Fruit fly (Drosophila melanogaster) whole organism, embryonic: ENCODE measurements around the gene Mkp3.

Experiments used
- Abd-B ChIP-seq: fragments of 200-800 bp; sonication (Bioruptor generic); optimal IDR thresholded peaks from 2 replicates; lab custom pipeline; 2018; ENCODE audit warnings: missing biosample characterization, mild to moderate bottlenecking, missing genetic modification characterization, moderate library complexity
- Ada2b ChIP-seq: fragments of 200-800 bp; sonication (Bioruptor generic); IDR thresholded peaks from 2 replicates; pipeline ENCODE4 v1.3.6; 2022; ENCODE audit warnings: missing biosample characterization, missing genetic modification characterization
- CG10366 ChIP-seq: fragments of 200-800 bp; sonication (Bioruptor generic); IDR thresholded peaks from 2 replicates; pipeline ENCODE4 v1.3.6; 2022; ENCODE audit warnings: missing biosample characterization, missing genetic modification characterization
- CG11398 ChIP-seq: fragments of 200-800 bp; sonication (Bioruptor generic); optimal IDR thresholded peaks from 2 replicates; lab custom pipeline; 2016; ENCODE audit warnings: missing biosample characterization, missing genetic modification characterization
- CG14667 ChIP-seq: fragments of 200-800 bp; sonication (Bioruptor generic); IDR thresholded peaks from 2 replicates; pipeline ENCODE4 v1.3.6; 2022; ENCODE audit warnings: missing biosample characterization, missing genetic modification characterization
- CG14965 ChIP-seq: fragments of 200-800 bp; sonication (Bioruptor generic); optimal IDR thresholded peaks from 2 replicates; lab custom pipeline; 2016; ENCODE audit warnings: missing biosample characterization, missing genetic modification characterization, borderline replicate concordance
- CG17186 ChIP-seq: fragments of 200-800 bp; sonication (Bioruptor generic); optimal IDR thresholded peaks from 3 replicates; lab custom pipeline; 2017; ENCODE audit warnings: missing biosample characterization, missing genetic modification reagents, missing genetic modification characterization
- CG17385 ChIP-seq: fragments of 200-800 bp; sonication (Bioruptor generic); optimal IDR thresholded peaks from 3 replicates; lab custom pipeline; 2018; ENCODE audit warnings: missing biosample characterization, mild to moderate bottlenecking, missing genetic modification characterization
- CG17612 ChIP-seq: fragments of 200-800 bp; sonication (Bioruptor generic); IDR thresholded peaks from 2 replicates; pipeline ENCODE4 v1.3.6; 2022; ENCODE audit warnings: missing biosample characterization, missing genetic modification characterization
- CG30020 ChIP-seq: fragments of 200-800 bp; optimal IDR thresholded peaks from 2 replicates; lab custom pipeline; 2019; ENCODE audit warnings: missing biosample characterization, mild to moderate bottlenecking, missing genetic modification characterization, moderate library complexity
- CG31365 ChIP-seq: fragments of 200-800 bp; sonication (Bioruptor generic); optimal IDR thresholded peaks from 2 replicates; lab custom pipeline; 2018; ENCODE audit warnings: missing biosample characterization, mild to moderate bottlenecking, missing genetic modification characterization
- CG3163 ChIP-seq: fragments of 200-800 bp; sonication (Bioruptor generic); optimal IDR thresholded peaks from 3 replicates; lab custom pipeline; 2016; ENCODE audit warnings: missing biosample characterization, missing genetic modification characterization
- CG34422 ChIP-seq: fragments of 200-800 bp; sonication (Bioruptor generic); IDR thresholded peaks from 3 replicates; pipeline ENCODE4 v1.3.6; 2022; ENCODE audit warnings: missing biosample characterization, missing genetic modification characterization
- CG3726 ChIP-seq: fragments of 200-800 bp; sonication (Bioruptor generic); IDR thresholded peaks from 3 replicates; pipeline ENCODE4, ENCODE4 v1.3.6; 2022; ENCODE audit warnings: missing biosample characterization, missing genetic modification characterization
- CG4730 ChIP-seq: fragments of 200-800 bp; sonication (Bioruptor generic); IDR thresholded peaks from 2 replicates; pipeline ENCODE4 v1.3.6; 2022; ENCODE audit warnings: missing biosample characterization, missing genetic modification characterization
- CG6175 ChIP-seq: fragments of 200-800 bp; sonication (Bioruptor generic); IDR thresholded peaks from 3 replicates; pipeline ENCODE4 v1.3.6; 2022; ENCODE audit warnings: missing biosample characterization, missing genetic modification characterization
- CG6254 ChIP-seq: fragments of 200-800 bp; sonication (Bioruptor generic); optimal IDR thresholded peaks from 3 replicates; lab custom pipeline; 2017; ENCODE audit warnings: mild to moderate bottlenecking, missing biosample characterization, missing genetic modification reagents, missing genetic modification characterization
- CG6654 ChIP-seq: fragments of 200-800 bp; sonication (Bioruptor generic); optimal IDR thresholded peaks from 2 replicates; lab custom pipeline; 2017; ENCODE audit warnings: missing biosample characterization, mild to moderate bottlenecking, missing genetic modification characterization
- CG8765 ChIP-seq: fragments of 200-800 bp; sonication (Bioruptor generic); IDR thresholded peaks from 2 replicates; pipeline ENCODE4 v1.3.6; 2022; ENCODE audit warnings: missing biosample characterization, missing genetic modification characterization
- CG9932 ChIP-seq: fragments of 200-800 bp; sonication (Bioruptor generic); IDR thresholded peaks from 2 replicates; pipeline ENCODE4 v1.3.6; 2022; ENCODE audit warnings: missing biosample characterization, missing genetic modification characterization
- Camta ChIP-seq: fragments of 200-800 bp; sonication (Bioruptor generic); optimal IDR thresholded peaks from 2 replicates; lab custom pipeline; 2016; ENCODE audit warnings: missing biosample characterization, missing genetic modification characterization
- D19B ChIP-seq: fragments of 200-800 bp; sonication (Bioruptor generic); optimal IDR thresholded peaks from 2 replicates; lab custom pipeline; 2017; ENCODE audit warnings: missing biosample characterization, mild to moderate bottlenecking, missing genetic modification characterization
- Dip3 ChIP-seq: fragments of 200-800 bp; sonication (Bioruptor generic); optimal IDR thresholded peaks from 3 replicates; lab custom pipeline; 2016; ENCODE audit warnings: missing biosample characterization, missing genetic modification characterization
- Gug ChIP-seq: fragments of 200-800 bp; sonication (Bioruptor generic); IDR thresholded peaks from 4 replicates; pipeline ENCODE4 v1.3.6; 2022; ENCODE audit warnings: missing biosample characterization, missing genetic modification characterization
- HLH3B ChIP-seq: fragments of 200-800 bp; sonication (Bioruptor generic); IDR thresholded peaks from 2 replicates; pipeline ENCODE4 v1.3.6; 2022; ENCODE audit warnings: missing biosample characterization, missing genetic modification characterization
- Hr51 ChIP-seq, 2 experiments: fragments of 200-800 bp; sonication (Bioruptor generic); optimal IDR thresholded peaks; 2 replicates in 1 of 2; 3 replicates in 1 of 2; lab custom pipeline; 2016 to 2018; ENCODE audit warnings: missing biosample characterization in 2 of 2, missing genetic modification characterization in 2 of 2, mild to moderate bottlenecking in 1 of 2, moderate library complexity in 1 of 2
- Max ChIP-seq: fragments of 200-800 bp; sonication (Bioruptor generic); optimal IDR thresholded peaks from 2 replicates; lab custom pipeline; 2016; ENCODE audit warnings: missing biosample characterization, mild to moderate bottlenecking, missing genetic modification characterization
- Oli ChIP-seq: fragments of 200-800 bp; sonication (Bioruptor generic); optimal IDR thresholded peaks from 2 replicates; lab custom pipeline; 2018; ENCODE audit warnings: missing biosample characterization, mild to moderate bottlenecking, missing genetic modification characterization, moderate library complexity
- Poxn ChIP-seq: fragments of 200-800 bp; sonication (Bioruptor generic); IDR thresholded peaks from 2 replicates; pipeline ENCODE4 v1.3.6; 2022; ENCODE audit warnings: missing biosample characterization, missing genetic modification characterization
- Vsx1 ChIP-seq: fragments of 200-800 bp; sonication (Bioruptor generic); optimal IDR thresholded peaks from 2 replicates; lab custom pipeline; 2017; ENCODE audit warnings: missing biosample characterization, mild to moderate bottlenecking, missing genetic modification characterization, missing genetic modification reagents
- bigmax ChIP-seq: fragments of 200-800 bp; sonication (Bioruptor generic); optimal IDR thresholded peaks from 2 replicates; lab custom pipeline; 2018; ENCODE audit warnings: missing biosample characterization, mild to moderate bottlenecking, missing genetic modification characterization
- br ChIP-seq: fragments of >200 bp; optimal IDR thresholded peaks from 2 replicates; lab custom pipeline; 2017
- cg ChIP-seq: fragments of 200-800 bp; sonication (Bioruptor generic); optimal IDR thresholded peaks from 3 replicates; lab custom pipeline; 2019; ENCODE audit warnings: missing biosample characterization, mild to moderate bottlenecking, missing genetic modification characterization, moderate library complexity
- ci ChIP-seq: fragments of 200-800 bp; sonication (Bioruptor generic); IDR thresholded peaks from 3 replicates; pipeline ENCODE4 v1.3.6; 2022; ENCODE audit warnings: missing biosample characterization, missing genetic modification characterization
- dati ChIP-seq: fragments of 200-800 bp; sonication (Bioruptor generic); IDR thresholded peaks from 2 replicates; pipeline ENCODE4 v1.3.6; 2022; ENCODE audit warnings: missing biosample characterization, missing genetic modification characterization
- dpn ChIP-seq, 2 experiments: fragments of 200-800 bp; sonication (Bioruptor generic); optimal IDR thresholded peaks; 3 replicates each; lab custom pipeline; 2016; ENCODE audit warnings: missing biosample characterization in 2 of 2, missing genetic modification characterization in 2 of 2
- ftz-f1 ChIP-seq: fragments of 200-800 bp; sonication (Bioruptor generic); optimal IDR thresholded peaks from 2 replicates; lab custom pipeline; 2016; ENCODE audit warnings: missing biosample characterization, missing genetic modification characterization
- hb ChIP-seq: fragments of 200-800 bp; sonication (Bioruptor generic); IDR thresholded peaks from 3 replicates; pipeline ENCODE4 v1.3.6; 2022; ENCODE audit warnings: missing biosample characterization, missing genetic modification characterization; ENCODE audit not compliant: partially characterized antibody
- hkb ChIP-seq, 2 experiments: fragments of 200-800 bp in 1 of 2; fragments of >200 bp in 1 of 2; sonication (Bioruptor generic) in 1 of 2; IDR thresholded peaks in 1 of 2; optimal IDR thresholded peaks in 1 of 2; 2 replicates each; pipeline versions ENCODE4 v1.3.6 to Lab custom; 2017 to 2022; ENCODE audit warnings: missing biosample characterization in 1 of 2, missing genetic modification characterization in 1 of 2
- hth ChIP-seq: fragments of >200 bp; optimal IDR thresholded peaks from 2 replicates; lab custom pipeline; 2017; ENCODE audit warnings: inconsistent platforms
- jigr1 ChIP-seq: fragments of 200-800 bp; sonication (Bioruptor generic); IDR thresholded peaks from 3 replicates; pipeline ENCODE4 v1.3.6; 2022; ENCODE audit warnings: missing biosample characterization, missing genetic modification characterization
- kah ChIP-seq: fragments of 200-800 bp; sonication (Bioruptor generic); optimal IDR thresholded peaks from 2 replicates; lab custom pipeline; 2018; ENCODE audit warnings: missing biosample characterization, mild to moderate bottlenecking, missing genetic modification characterization
- lmd ChIP-seq: fragments of 200-800 bp; sonication (Bioruptor generic); IDR thresholded peaks from 2 replicates; pipeline ENCODE4 v1.3.6; 2022; ENCODE audit warnings: missing biosample characterization, missing genetic modification characterization
- oc ChIP-seq: fragments of 200-800 bp; sonication (Bioruptor generic); optimal IDR thresholded peaks from 2 replicates; lab custom pipeline; 2018; ENCODE audit warnings: missing biosample characterization, mild to moderate bottlenecking, missing genetic modification characterization, moderate library complexity
- odd ChIP-seq: fragments of 200-800 bp; sonication (Bioruptor generic); optimal IDR thresholded peaks from 2 replicates; lab custom pipeline; 2017; ENCODE audit warnings: missing biosample characterization, mild to moderate bottlenecking, missing genetic modification characterization
- p53 ChIP-seq: fragments of 200-800 bp; sonication (Bioruptor generic); optimal IDR thresholded peaks from 2 replicates; lab custom pipeline; 2016; ENCODE audit warnings: missing biosample characterization, missing genetic modification characterization
- sna ChIP-seq: fragments of 200-800 bp; sonication (Bioruptor generic); IDR thresholded peaks from 2 replicates; pipeline ENCODE4 v1.3.6; 2022; ENCODE audit warnings: missing biosample characterization, missing genetic modification characterization; ENCODE audit not compliant: partially characterized antibody
- tgo ChIP-seq: fragments of 200-800 bp; sonication (Bioruptor generic); IDR thresholded peaks from 3 replicates; pipeline ENCODE4 v1.3.6; 2022; ENCODE audit warnings: missing biosample characterization, missing genetic modification characterization
- trem ChIP-seq: fragments of 200-800 bp; optimal IDR thresholded peaks from 3 replicates; lab custom pipeline; 2019; ENCODE audit warnings: missing biosample characterization, mild to moderate bottlenecking, missing genetic modification characterization, moderate library complexity
- zfh2 ChIP-seq: fragments of 200-800 bp; sonication (Bioruptor generic); optimal IDR thresholded peaks from 2 replicates; lab custom pipeline; 2016; ENCODE audit warnings: missing biosample characterization, missing genetic modification characterization

Mkp3 gene

dm6 chr3L:19033154-19033811 is 52.9 kb downstream of the Mkp3 start (continued):
- TF ChIP-seq kah (GFP tag; lab: Kevin White, UChicago) (peak; percentile 32), CG3726 (peak; percentile 44; the same call in 1 of the 3 replicates), Max (GFP tag; lab: Kevin White, UChicago) (peak; percentile 54), lmd (GFP tag; lab: Robert Waterston, UW) (peak; percentile 60), trem (tag; lab: Kevin White, UChicago) (peak; percentile 92), Oli (peak; percentile 79), Hr51 (GFP tag; optimal IDR thresholded peaks at IDR 0.05; lab: Kevin White, UChicago) (peak in 1 of 2 experiments; percentile 59), Dip3 (no peak), CG3163 (GFP tag; lab: Kevin White, UChicago) (no peak), CG30020 (peak; percentile 37), sna (no peak), CG8765 (GFP tag; lab: Robert Waterston, UW) (peak; percentile 80; the same call in 1 of the 2 replicates), jigr1 (GFP tag; lab: Robert Waterston, UW) (no peak), CG17186 (no peak), cg (GFP tag; lab: Kevin White, UChicago) (peak; percentile 40), Ada2b (GFP tag; lab: Robert Waterston, UW) (0 out of 2 replicates have a peak, but pooled peaks have one; percentile 32), hkb (optimal IDR thresholded peaks at IDR 0.05; lab: Kevin White, UChicago) (no peak), hkb (GFP tag; IDR thresholded peaks at IDR 0.05; lab: Robert Waterston, UW) (peak; percentile 73), hb (GFP tag; lab: Robert Waterston, UW) (no peak), CG14667 (GFP tag; lab: Robert Waterston, UW) (peak; percentile 60; the same call in 1 of the 2 replicates), CG17385 (GFP tag; lab: Kevin White, UChicago) (peak; percentile 61), Gug (GFP tag; lab: Robert Waterston, UW) (peak; percentile 33; the same call in 1 of the 4 replicates), CG6175 (GFP tag; lab: Robert Waterston, UW) (no peak), Abd-B (peak; percentile 64), hth (lab: Kevin White, UChicago) (no peak), ci (GFP tag; lab: Robert Waterston, UW) (peak; percentile 81), CG31365 (tag; lab: Kevin White, UChicago) (no peak), CG14965 (no peak), CG9932 (GFP tag; lab: Robert Waterston, UW) (no peak), D19B (GFP tag; lab: Kevin White, UChicago) (no peak), ftz-f1 (no peak), br (lab: Kevin White, UChicago) (no peak), CG4730 (peak; percentile 35; the same call in 1 of the 2 replicates), HLH3B (GFP tag; lab: Robert Waterston, UW) (peak; percentile 64; the same call in 1 of the 2 replicates), Vsx1 (peak; percentile 26), odd (GFP tag; lab: Kevin White, UChicago) (peak; percentile 38), CG10366 (GFP tag; lab: Robert Waterston, UW) (peak; percentile 60), tgo (GFP tag; lab: Robert Waterston, UW) (peak; percentile 59; the same call in 1 of the 3 replicates), CG6254 (GFP tag; lab: Kevin White, UChicago) (peak; percentile 85), dati (GFP tag; lab: Robert Waterston, UW) (no peak), dpn (GFP tag; optimal IDR thresholded peaks at IDR 0.05; lab: Kevin White, UChicago) (peak in 1 of 2 experiments; percentile 58), bigmax (GFP tag; lab: Kevin White, UChicago) (no peak), CG11398 (no peak), zfh2 (GFP tag; lab: Kevin White, UChicago) (no peak), Poxn (no peak), CG6654 (peak; percentile 14), CG34422 (peak; percentile 54; the same call in 2 of the 3 replicates), p53 (GFP tag; lab: Kevin White, UChicago) (no peak), Camta (GFP tag; lab: Kevin White, UChicago) (no peak), oc (peak; percentile 46), CG17612 (GFP tag; lab: Robert Waterston, UW) (no peak)
